Worm (Caenorhabditis elegans) whole organism, young adult: ENCODE data around the gene W02B12.12.

Experiments
- ceh-79 ChIP-seq: sonication (generic microtip); optimal IDR thresholded peaks from 2 replicates; lab custom pipeline; 2017; ENCODE audit warnings: mild to moderate bottlenecking, missing genetic modification characterization, missing compliant biosample characterization
- dpl-1 ChIP-seq: fragments of 150-350 bp; optimal IDR thresholded peaks from 2 replicates; lab custom pipeline; 2014; ENCODE audit warnings: missing biosample characterization, missing genetic modification reagents, missing genetic modification characterization
- egl-44 ChIP-seq: fragments of 200-800 bp; sonication (Bioruptor generic); IDR thresholded peaks from 2 replicates; pipeline ENCODE4 v1.3.6; 2022; ENCODE audit warnings: missing genetic modification reagents, missing genetic modification characterization, missing compliant biosample characterization
- snpc-3.4 ChIP-seq: sonication (generic microtip); optimal IDR thresholded peaks from 2 replicates; lab custom pipeline; 2017; ENCODE audit warnings: missing genetic modification characterization, mild to moderate bottlenecking, missing compliant biosample characterization, antibody characterized with exemption, moderate library complexity, missing genotype, missing genetic modification reagents
- zim-3 ChIP-seq: sonication (generic microtip); optimal IDR thresholded peaks from 2 replicates; lab custom pipeline; 2017; ENCODE audit warnings: mild to moderate bottlenecking, missing genetic modification characterization, moderate library complexity, missing compliant biosample characterization
- ztf-22 ChIP-seq: fragments of 200-800 bp; sonication (Bioruptor generic); optimal IDR thresholded peaks from 2 replicates; lab custom pipeline; 2018; ENCODE audit warnings: mild to moderate bottlenecking, missing genetic modification characterization, moderate library complexity, missing compliant biosample characterization
- ztf-26 ChIP-seq: sonication (generic microtip); optimal IDR thresholded peaks from 2 replicates; lab custom pipeline; 2017; ENCODE audit warnings: missing genetic modification characterization, missing compliant biosample characterization

DNA sequence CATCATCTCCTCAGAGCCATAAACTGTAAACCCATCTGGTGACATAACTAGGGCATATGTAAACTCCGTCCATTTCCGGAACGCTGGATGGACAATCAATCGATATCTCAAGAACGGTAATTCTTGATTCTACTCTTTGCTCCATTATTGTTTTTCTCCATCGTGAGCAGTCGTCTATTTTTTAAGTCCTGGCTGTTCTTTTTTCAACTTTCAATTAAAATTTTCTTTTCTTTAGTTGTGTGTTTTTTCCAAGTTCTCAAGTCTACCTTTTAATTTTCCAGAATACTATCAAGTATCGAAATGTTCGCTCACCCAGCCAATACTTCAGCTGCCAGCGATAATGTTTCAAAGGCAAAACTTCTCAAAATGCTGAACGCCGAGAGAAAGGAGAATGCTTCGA is 45.0 kb downstream of the W02B12.12 start, which contains the start of gene C05D12.5:
- no peak for TF ChIP-seq ztf-22 (GFP tag; lab: Kevin White, UChicago)
- no peak for TF ChIP-seq dpl-1 (GFP tag; lab: Kevin White, UChicago)
- TF ChIP-seq snpc-3.4, result no peak
- no peak for TF ChIP-seq zim-3 (tag; lab: Kevin White, UChicago)
- TF ChIP-seq egl-44 (GFP tag; lab: Robert Waterston, UW), result no peak
- no peak for TF ChIP-seq ceh-79 (tag; lab: Kevin White, UChicago)
- TF ChIP-seq ztf-26, result no peak
